Worm (Caenorhabditis elegans): ENCODE data around the gene glr-2.
"Not testable (repeated sequence)": the region's sequence is repeated elsewhere in the genome, so short reads cannot be mapped to it uniquely, and the experiment has no call there.

Gene glr-2

DNA sequence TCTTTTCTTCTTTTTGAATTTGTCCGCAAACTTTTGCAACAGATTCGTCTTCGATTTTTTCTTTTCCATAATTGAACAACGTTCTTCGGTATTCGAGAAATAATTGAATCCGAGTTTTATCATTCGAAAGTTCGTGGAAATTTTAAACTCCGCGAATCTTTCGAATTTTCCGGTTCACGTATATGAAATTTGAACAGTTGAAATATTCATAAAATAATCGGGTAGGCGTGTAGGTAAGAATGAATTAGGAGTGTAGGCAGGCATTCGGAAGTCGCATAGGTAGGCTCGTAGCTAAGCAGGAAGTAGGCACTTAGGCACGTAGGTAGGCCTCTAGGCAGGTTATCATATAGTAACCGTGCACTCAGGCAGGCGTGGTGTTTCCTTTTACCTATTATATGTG lies 6.6 kb downstream of the glr-2 start, which contains the start of gene B0280.11:
Gene B0280.11 (minus strand): TSS at position 101 of the 400 bp plus-strand sequence.
- TF ChIP-seq nhr-23 (tag; optimal IDR thresholded peaks at IDR 0.05) = no peak
- no peak for TF ChIP-seq lin-13 (GFP tag; optimal IDR thresholded peaks at IDR 0.05)
- no peak for TF ChIP-seq mab-5 (tag; optimal IDR thresholded peaks at IDR 0.05)
- no peak for TF ChIP-seq aly-2 (tag; optimal IDR thresholded peaks at IDR 0.05)
- no peak for TF ChIP-seq lin-39 (tag; optimal IDR thresholded peaks at IDR 0.05)
- no peak for TF ChIP-seq ceh-16 (tag; optimal IDR thresholded peaks at IDR 0.05)

DNA sequence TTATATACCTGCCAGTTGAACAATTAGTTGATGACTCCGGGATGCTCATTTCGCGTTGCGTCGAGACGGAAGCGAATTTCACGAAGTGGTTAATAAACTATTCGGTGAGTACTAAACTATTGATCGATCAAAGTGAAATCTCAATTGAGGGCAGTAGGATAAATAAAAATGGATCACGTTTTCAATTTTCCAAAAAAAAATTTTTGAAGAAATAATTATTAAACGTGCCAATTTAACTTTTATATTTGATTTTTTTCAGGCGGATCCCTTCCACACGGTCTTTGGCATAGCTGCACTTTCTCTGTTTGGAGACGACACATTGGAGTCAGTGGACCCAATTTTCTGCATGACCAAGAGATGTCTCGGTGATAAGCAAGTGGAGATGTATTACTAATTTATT lies 8.7 kb downstream of the glr-2 start, which contains the start of gene B0280.17:
Gene B0280.17 (minus strand): TSS at position 101 of the 400 bp plus-strand sequence.
- TF ChIP-seq F13H6.1 (tag; optimal IDR thresholded peaks at IDR 0.05) (no peak), nhr-25 (tag; optimal IDR thresholded peaks at IDR 0.05) (no peak), ztf-4 (tag; optimal IDR thresholded peaks at IDR 0.05) (no peak), zag-1 (tag; optimal IDR thresholded peaks at IDR 0.05) (no peak), unc-39 (tag; optimal IDR thresholded peaks at IDR 0.05) (no peak), nhr-6 (tag; optimal IDR thresholded peaks at IDR 0.05) (no peak), blmp-1 (tag; optimal IDR thresholded peaks at IDR 0.05; ENCODE audit: insufficient read depth) (no peak), mdl-1 (tag; optimal IDR thresholded peaks at IDR 0.05) (no peak), ceh-82 (tag; optimal IDR thresholded peaks at IDR 0.05) (no peak), unc-62 (GFP tag; optimal IDR thresholded peaks at IDR 0.05) (no peak), nhr-12 (tag; optimal IDR thresholded peaks at IDR 0.05) (no peak), lin-39 (tag; optimal IDR thresholded peaks at IDR 0.05) (no peak)

DNA sequence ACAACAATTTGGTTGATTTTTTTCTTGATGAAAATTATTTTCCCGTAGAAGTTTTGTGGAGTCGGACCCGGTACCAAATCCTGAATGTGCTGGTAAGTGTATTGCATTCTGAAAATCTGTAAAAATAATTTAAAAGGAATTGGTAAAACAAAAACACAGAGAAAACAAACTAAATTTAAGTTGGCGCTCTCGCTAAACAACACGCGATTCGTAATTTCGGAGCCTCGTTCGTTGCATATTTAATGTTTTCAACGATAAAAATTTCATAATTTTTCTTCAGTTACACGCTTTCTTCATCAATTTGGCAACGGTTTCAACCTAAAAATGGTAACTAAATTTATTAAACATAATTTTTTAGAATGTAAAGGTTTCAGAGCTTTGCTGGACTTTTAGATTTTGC lies 11.2 kb downstream of the glr-2 start, which contains the start of the genes pot-1 and ggtb-1:
Gene pot-1 (minus strand): TSS at position 120 of the 400 bp plus-strand sequence.
Gene ggtb-1 (plus strand): TSS at position 208 of the 400 bp plus-strand sequence.
- TF ChIP-seq gmeb-1 (tag; optimal IDR thresholded peaks at IDR 0.05) (peak; percentile 7), unc-55 (GFP tag; optimal IDR thresholded peaks at IDR 0.05) (peak; percentile 55), mab-5 (tag; optimal IDR thresholded peaks at IDR 0.05) (no peak), ceh-16 (tag; optimal IDR thresholded peaks at IDR 0.05) (no peak), ZK546.5 (tag; optimal IDR thresholded peaks at IDR 0.05) (no peak), nhr-21 (tag; optimal IDR thresholded peaks at IDR 0.05) (no peak), Y55F3AM.14 (GFP tag; optimal IDR thresholded peaks at IDR 0.05) (no peak), ama-1 (optimal IDR thresholded peaks at IDR 0.05) (no peak), lsy-2 (tag; optimal IDR thresholded peaks at IDR 0.05) (peak in 1 of 2 experiments; percentile 35), sma-9 (GFP tag; optimal IDR thresholded peaks at IDR 0.05) (no peak), sma-9 (tag; optimal IDR thresholded peaks at IDR 0.05) (no peak), nhr-25 (tag; optimal IDR thresholded peaks at IDR 0.05) (no peak), nhr-129 (tag; optimal IDR thresholded peaks at IDR 0.05) (no peak), zag-1 (tag; optimal IDR thresholded peaks at IDR 0.05) (no peak), C34F6.9 (tag; optimal IDR thresholded peaks at IDR 0.05) (peak; percentile 47)

DNA sequence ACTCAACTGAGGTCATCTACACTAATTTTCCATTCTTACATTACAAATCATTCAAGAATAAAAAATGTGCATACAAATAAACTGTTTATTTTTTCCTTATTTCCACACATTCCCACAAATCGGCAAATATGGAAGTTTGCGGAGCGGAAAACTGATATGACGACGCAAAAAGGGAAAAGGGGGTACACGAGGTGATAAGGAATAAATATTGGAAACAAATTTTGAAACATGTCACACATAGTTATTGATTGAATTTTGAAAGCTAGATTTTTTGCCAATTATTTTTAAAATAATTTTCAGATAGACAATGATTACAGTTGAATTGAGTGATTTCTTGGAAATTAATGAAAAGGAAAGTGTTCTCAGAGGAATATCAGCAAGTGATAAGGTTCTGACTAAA lies 16.2 kb downstream of the glr-2 start, which contains the start of gene viro-2:
Gene viro-2 (plus strand): TSS at position 301 of the 400 bp plus-strand sequence.
- not testable (repeated sequence) for TF ChIP-seq snpc-4, mdl-1, elt-3 (tag; optimal IDR thresholded peaks at IDR 0.05)

DNA sequence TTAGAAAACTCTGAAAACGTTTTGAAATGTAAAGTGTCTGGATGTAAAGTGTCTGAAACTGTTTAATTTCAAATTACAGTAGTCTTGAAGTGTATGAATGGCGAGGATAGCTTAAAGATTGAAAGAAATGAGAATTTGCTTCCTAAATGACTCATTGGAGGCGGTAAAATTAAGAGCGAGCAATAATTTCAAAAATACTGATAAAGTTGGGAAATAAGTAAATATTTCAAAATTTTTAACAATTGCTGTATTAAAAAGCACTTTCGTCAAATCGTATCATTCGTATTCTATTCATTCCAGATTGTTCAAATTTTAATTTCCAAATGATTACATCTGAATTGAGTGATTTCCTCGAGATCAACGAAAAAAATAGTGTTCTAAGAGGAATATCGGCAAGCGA lies 20.4 kb downstream of the glr-2 start, which contains the start of gene B0280.2:
Gene B0280.2 (plus strand): TSS at position 301 of the 400 bp plus-strand sequence.
- no peak for TF ChIP-seq F13H6.1 (tag; optimal IDR thresholded peaks at IDR 0.05)
- no peak for TF ChIP-seq ztf-11 (tag; optimal IDR thresholded peaks at IDR 0.05)
- no peak for TF ChIP-seq egl-27 (tag; optimal IDR thresholded peaks at IDR 0.05)
- TF ChIP-seq unc-62 (GFP tag; optimal IDR thresholded peaks at IDR 0.05) = no peak
- no peak for TF ChIP-seq nhr-21 (tag; optimal IDR thresholded peaks at IDR 0.05)
- no peak for TF ChIP-seq sma-9 (GFP tag; optimal IDR thresholded peaks at IDR 0.05)
- TF ChIP-seq sma-9 (tag; optimal IDR thresholded peaks at IDR 0.05) = no peak
- no peak for TF ChIP-seq nhr-25 (tag; optimal IDR thresholded peaks at IDR 0.05)
- TF ChIP-seq unc-39 (tag; optimal IDR thresholded peaks at IDR 0.05) = no peak
- no peak for TF ChIP-seq R02D3.7 (tag; optimal IDR thresholded peaks at IDR 0.05)
- TF ChIP-seq ztf-1 (GFP tag; conservative IDR thresholded peaks at IDR 0.05) = no peak
- no peak for TF ChIP-seq ceh-16 (tag; optimal IDR thresholded peaks at IDR 0.05)
- TF ChIP-seq nhr-77 (tag; optimal IDR thresholded peaks at IDR 0.05) = no peak
- no peak for TF ChIP-seq gmeb-1 (tag; optimal IDR thresholded peaks at IDR 0.05)
- no peak for TF ChIP-seq snpc-4 (tag; optimal IDR thresholded peaks at IDR 0.05)
- TF ChIP-seq ztf-4 (tag; optimal IDR thresholded peaks at IDR 0.05) = no peak
- TF ChIP-seq ama-1 (optimal IDR thresholded peaks at IDR 0.05) = no peak
- TF ChIP-seq mbf-1 (tag; optimal IDR thresholded peaks at IDR 0.05) = no peak
- no peak for TF ChIP-seq fos-1 (tag; optimal IDR thresholded peaks at IDR 0.05)
- no peak for TF ChIP-seq ZK546.5 (tag; optimal IDR thresholded peaks at IDR 0.05)
- no peak for TF ChIP-seq sma-3 (GFP tag; optimal IDR thresholded peaks at IDR 0.05)

All from whole organism, L2 larva.